Worm (Caenorhabditis elegans) whole organism, L4 larva: Measurements from ENCODE around the gene serp-1.2.

Experiments used
- D1046.2 ChIP-seq: fragments of 200-800 bp; sonication (Bioruptor generic); IDR thresholded peaks from 2 replicates; pipeline ENCODE4 v1.3.6; 2022; ENCODE audit warnings: missing genetic modification characterization, missing compliant biosample characterization
- F44E2.7 ChIP-seq: fragments of 200-800 bp; sonication (Bioruptor generic); IDR thresholded peaks from 2 replicates; pipeline ENCODE4 v2.1.2; 2022; ENCODE audit warnings: missing genetic modification characterization, missing compliant biosample characterization
- F49E8.2 ChIP-seq: sonication (generic microtip); optimal IDR thresholded peaks from 2 replicates; lab custom pipeline; 2016; ENCODE audit warnings: missing compliant biosample characterization, mild to moderate bottlenecking, missing genetic modification characterization, borderline replicate concordance
- T26A8.4 ChIP-seq: fragments of 200-800 bp; sonication (Bioruptor generic); IDR thresholded peaks from 2 replicates; pipeline ENCODE4 v1.3.6; 2022; ENCODE audit warnings: missing genetic modification characterization, missing compliant biosample characterization
- Y105C5A.15 ChIP-seq: fragments of 200-800 bp; sonication (Bioruptor generic); IDR thresholded peaks from 2 replicates; pipeline ENCODE4 v1.3.6; 2022; ENCODE audit warnings: missing genetic modification characterization, missing compliant biosample characterization
- Y75B8A.6 ChIP-seq: fragments of 200-800 bp; sonication (Bioruptor generic); IDR thresholded peaks from 2 replicates; pipeline ENCODE4 v1.3.6; 2022; ENCODE audit warnings: missing genetic modification reagents, missing genetic modification characterization, missing compliant biosample characterization
- arid-1 ChIP-seq: fragments of 200-800 bp; sonication (Bioruptor generic); conservative IDR thresholded peaks from 2 replicates; pipeline ENCODE4 v1.3.6; 2022; ENCODE audit warnings: missing genetic modification reagents, missing genetic modification characterization, missing compliant biosample characterization
- ceh-44 ChIP-seq: fragments of 200-800 bp; sonication (Bioruptor generic); IDR thresholded peaks from 2 replicates; pipeline ENCODE4 v1.3.6; 2022; ENCODE audit warnings: missing genetic modification reagents, missing genetic modification characterization, missing compliant biosample characterization
- ces-1 ChIP-seq: fragments of 150-350 bp; sonication (generic microtip); optimal IDR thresholded peaks from 4 replicates; lab custom pipeline; 2014; ENCODE audit warnings: missing biosample characterization, missing genetic modification reagents, missing genetic modification characterization
- daf-12 ChIP-seq: fragments of 150-350 bp; optimal IDR thresholded peaks from 2 replicates; lab custom pipeline; 2014; ENCODE audit warnings: missing biosample characterization, missing genetic modification reagents, missing genetic modification characterization
- daf-16 ChIP-seq, 3 experiments: sonication (generic microtip); optimal IDR thresholded peaks; 2 replicates each; lab custom pipeline; 2016 to 2017; ENCODE audit warnings: missing genetic modification characterization in 3 of 3, missing genetic modification reagents in 3 of 3, mild to moderate bottlenecking in 2 of 3, missing compliant biosample characterization in 2 of 3, missing biosample characterization in 1 of 3, moderate library complexity in 1 of 3
- daf-8 ChIP-seq: fragments of 200-800 bp; sonication (Bioruptor generic); IDR thresholded peaks from 2 replicates; pipeline ENCODE4 v1.3.6; 2022; ENCODE audit warnings: missing genetic modification characterization, missing compliant biosample characterization
- dmd-6 ChIP-seq: fragments of 200-800 bp; sonication (Bioruptor generic); IDR thresholded peaks from 2 replicates; pipeline ENCODE4 v1.3.6; 2022; ENCODE audit warnings: missing genetic modification reagents, missing genetic modification characterization, missing compliant biosample characterization
- dmd-9 ChIP-seq: fragments of 200-800 bp; sonication (Bioruptor generic); IDR thresholded peaks from 2 replicates; pipeline ENCODE4 v1.3.6; 2022; ENCODE audit warnings: missing genetic modification reagents, missing genetic modification characterization, missing compliant biosample characterization
- dve-1 ChIP-seq: sonication (generic microtip); optimal IDR thresholded peaks from 2 replicates; lab custom pipeline; 2017; ENCODE audit warnings: antibody characterized with exemption, mild to moderate bottlenecking, missing genetic modification characterization, missing compliant biosample characterization; ENCODE audit not compliant: insufficient read depth
- egl-43 ChIP-seq: fragments of 200-800 bp; sonication (Bioruptor generic); IDR thresholded peaks from 2 replicates; pipeline ENCODE4 v1.3.6; 2022; ENCODE audit warnings: missing genetic modification reagents, missing genetic modification characterization, missing compliant biosample characterization
- fos-1 ChIP-seq: fragments of 150-350 bp; optimal IDR thresholded peaks from 2 replicates; lab custom pipeline; 2014; ENCODE audit warnings: missing biosample characterization, missing genetic modification characterization
- hif-1 ChIP-seq, 2 experiments: sonication (generic microtip); optimal IDR thresholded peaks; 2 replicates each; lab custom pipeline; 2016 to 2017; ENCODE audit warnings: missing compliant biosample characterization in 2 of 2, missing genetic modification characterization in 2 of 2, missing genetic modification reagents in 2 of 2, missing genotype in 2 of 2, mild to moderate bottlenecking in 1 of 2
- hlh-30 ChIP-seq: sonication (generic microtip); optimal IDR thresholded peaks from 2 replicates; lab custom pipeline; 2017; ENCODE audit warnings: antibody characterized with exemption, mild to moderate bottlenecking, missing genetic modification characterization, missing compliant biosample characterization; ENCODE audit not compliant: insufficient read depth
- lin-1 ChIP-seq: fragments of 200-800 bp; sonication (Bioruptor generic); IDR thresholded peaks from 2 replicates; pipeline ENCODE4 v1.3.6; 2022; ENCODE audit warnings: missing genetic modification reagents, missing genetic modification characterization, missing compliant biosample characterization
- lin-13 ChIP-seq: fragments of 150-350 bp; optimal IDR thresholded peaks from 2 replicates; lab custom pipeline; 2014; ENCODE audit warnings: missing biosample characterization, missing genetic modification reagents, missing genetic modification characterization
- lin-39 ChIP-seq: fragments of 150-350 bp; optimal IDR thresholded peaks from 2 replicates; lab custom pipeline; 2014; ENCODE audit warnings: missing biosample characterization, missing genetic modification reagents, missing genetic modification characterization
- lir-3 ChIP-seq: sonication (generic microtip); optimal IDR thresholded peaks from 2 replicates; lab custom pipeline; 2016; ENCODE audit warnings: mild to moderate bottlenecking, missing genetic modification characterization, missing compliant biosample characterization
- lsy-2 ChIP-seq, 2 experiments: fragments of 150-350 bp in 1 of 2; sonication (generic microtip) in 1 of 2; optimal IDR thresholded peaks; 2 replicates each; lab custom pipeline; 2014 to 2017; ENCODE audit warnings: missing biosample characterization in 2 of 2, missing genetic modification characterization in 2 of 2
- madf-9 ChIP-seq: fragments of 200-800 bp; sonication (Bioruptor generic); conservative IDR thresholded peaks from 2 replicates; pipeline ENCODE4 v1.3.6; 2022; ENCODE audit warnings: missing genetic modification reagents, missing genetic modification characterization, missing compliant biosample characterization
- mdl-1 ChIP-seq, 2 experiments: fragments of 150-350 bp in 1 of 2; sonication (generic microtip) in 1 of 2; optimal IDR thresholded peaks; 2 replicates each; lab custom pipeline; 2014 to 2017; ENCODE audit warnings: missing biosample characterization in 2 of 2, missing genetic modification characterization in 2 of 2
- mep-1 ChIP-seq: fragments of 150-350 bp; sonication (generic microtip); optimal IDR thresholded peaks from 3 replicates; lab custom pipeline; 2014; ENCODE audit warnings: missing biosample characterization, missing genetic modification characterization
- nhr-10 ChIP-seq: fragments of 150-350 bp; optimal IDR thresholded peaks from 2 replicates; lab custom pipeline; 2014; ENCODE audit warnings: missing biosample characterization, missing genetic modification characterization
- nhr-111 ChIP-seq: fragments of 200-800 bp; sonication (Bioruptor generic); optimal IDR thresholded peaks from 2 replicates; lab custom pipeline; 2018; ENCODE audit warnings: mild to moderate bottlenecking, missing genetic modification characterization, missing compliant biosample characterization
- nhr-237 ChIP-seq: sonication (generic microtip); optimal IDR thresholded peaks from 2 replicates; lab custom pipeline; 2017; ENCODE audit warnings: missing biosample characterization, missing genetic modification characterization
- nhr-28 ChIP-seq: fragments of 150-350 bp; optimal IDR thresholded peaks from 2 replicates; lab custom pipeline; 2014; ENCODE audit warnings: missing biosample characterization, missing genetic modification characterization
- nhr-41 ChIP-seq: fragments of 200-800 bp; sonication (Bioruptor generic); IDR thresholded peaks from 2 replicates; pipeline ENCODE4 v1.3.6; 2022; ENCODE audit warnings: missing genetic modification reagents, missing genetic modification characterization, missing compliant biosample characterization
- nhr-48 ChIP-seq: sonication (generic microtip); optimal IDR thresholded peaks from 2 replicates; lab custom pipeline; 2016; ENCODE audit warnings: mild to moderate bottlenecking, missing genetic modification characterization, missing compliant biosample characterization
- nhr-76 ChIP-seq: fragments of 150-350 bp; optimal IDR thresholded peaks from 2 replicates; lab custom pipeline; 2014; ENCODE audit warnings: missing biosample characterization, missing genetic modification characterization
- nhr-77 ChIP-seq: fragments of 150-350 bp; optimal IDR thresholded peaks from 2 replicates; lab custom pipeline; 2014; ENCODE audit warnings: missing biosample characterization, missing genetic modification characterization
- pha-4 ChIP-seq, 2 experiments: fragments of 150-350 bp in 1 of 2; fragments of 200-800 bp in 1 of 2; sonication (Bioruptor generic) in 1 of 2; IDR thresholded peaks in 1 of 2; optimal IDR thresholded peaks in 1 of 2; 2 replicates each; pipeline versions ENCODE4 v1.3.6 to Lab custom; 2014 to 2022; ENCODE audit warnings: missing genetic modification characterization in 2 of 2, missing genetic modification reagents in 2 of 2, missing biosample characterization in 1 of 2, missing compliant biosample characterization in 1 of 2
- php-3 ChIP-seq: fragments of 200-800 bp; sonication (Bioruptor generic); IDR thresholded peaks from 2 replicates; pipeline ENCODE4 v1.3.6; 2022; ENCODE audit warnings: missing genetic modification reagents, missing genetic modification characterization, missing compliant biosample characterization
- set-16 ChIP-seq: fragments of 200-800 bp; sonication (Bioruptor generic); IDR thresholded peaks from 2 replicates; pipeline ENCODE4 v1.3.6; 2022; ENCODE audit warnings: missing genetic modification reagents, missing genetic modification characterization, missing compliant biosample characterization
- skn-1 ChIP-seq: fragments of 150-350 bp; optimal IDR thresholded peaks from 2 replicates; lab custom pipeline; 2014; ENCODE audit warnings: missing biosample characterization, missing genetic modification characterization
- snpc-4 ChIP-seq: fragments of 150-350 bp; optimal IDR thresholded peaks from 2 replicates; lab custom pipeline; 2014; ENCODE audit warnings: missing biosample characterization, missing genetic modification characterization
- spr-1 ChIP-seq: sonication (generic microtip); optimal IDR thresholded peaks from 2 replicates; lab custom pipeline; 2016; ENCODE audit warnings: mild to moderate bottlenecking, missing genetic modification characterization, missing compliant biosample characterization
- spr-3 ChIP-seq: fragments of 200-800 bp; sonication (Bioruptor generic); optimal IDR thresholded peaks from 2 replicates; lab custom pipeline; 2018; ENCODE audit warnings: mild to moderate bottlenecking, missing genetic modification characterization, missing compliant biosample characterization
- tra-1 ChIP-seq: fragments of 200-800 bp; sonication (Bioruptor generic); IDR thresholded peaks from 2 replicates; pipeline ENCODE4 v1.3.6; 2022; ENCODE audit warnings: missing genetic modification reagents, missing genetic modification characterization, missing compliant biosample characterization
- unc-130 ChIP-seq: sonication (generic microtip); optimal IDR thresholded peaks from 2 replicates; lab custom pipeline; 2016; ENCODE audit warnings: missing genetic modification reagents, missing genetic modification characterization, missing compliant biosample characterization
- vab-7 ChIP-seq: fragments of 200-800 bp; sonication (Bioruptor generic); IDR thresholded peaks from 2 replicates; pipeline ENCODE4 v1.3.6; 2022; ENCODE audit warnings: missing genetic modification reagents, missing genetic modification characterization, missing compliant biosample characterization
- zag-1 ChIP-seq: fragments of 150-350 bp; optimal IDR thresholded peaks from 2 replicates; lab custom pipeline; 2014; ENCODE audit warnings: missing biosample characterization, missing genetic modification characterization
- zfp-3 ChIP-seq: fragments of 200-800 bp; sonication (Bioruptor generic); conservative IDR thresholded peaks from 2 replicates; pipeline ENCODE4 v1.3.6; 2022; ENCODE audit warnings: missing genetic modification reagents, missing genetic modification characterization, missing compliant biosample characterization
- zip-2 ChIP-seq: fragments of 150-350 bp; optimal IDR thresholded peaks from 2 replicates; lab custom pipeline; 2014; ENCODE audit warnings: missing biosample characterization, missing genetic modification characterization

The serp-1.2 gene

ce11 chrIV:8221946-8222345 is 3.5 kb upstream of the serp-1.2 start, which contains the start of gene gpx-6:
Gene gpx-6 (plus strand): TSS chrIV:8222202.
- TF ChIP-seq daf-16 (GFP tag; optimal IDR thresholded peaks at IDR 0.05; lab: Kevin White, UChicago) (no peak), daf-16 (tag; optimal IDR thresholded peaks at IDR 0.05; lab: Kevin White, UChicago) (peak; percentile 86), nhr-77 (tag; lab: Kevin White, UChicago) (no peak), nhr-28 (peak; percentile 55), mdl-1 (tag; optimal IDR thresholded peaks at IDR 0.05; lab: Kevin White, UChicago) (peak in 1 of 2 experiments; percentile 48), unc-130 (GFP tag; lab: Kevin White, UChicago) (no peak), nhr-237 (tag; lab: Kevin White, UChicago) (no peak)

DNA sequence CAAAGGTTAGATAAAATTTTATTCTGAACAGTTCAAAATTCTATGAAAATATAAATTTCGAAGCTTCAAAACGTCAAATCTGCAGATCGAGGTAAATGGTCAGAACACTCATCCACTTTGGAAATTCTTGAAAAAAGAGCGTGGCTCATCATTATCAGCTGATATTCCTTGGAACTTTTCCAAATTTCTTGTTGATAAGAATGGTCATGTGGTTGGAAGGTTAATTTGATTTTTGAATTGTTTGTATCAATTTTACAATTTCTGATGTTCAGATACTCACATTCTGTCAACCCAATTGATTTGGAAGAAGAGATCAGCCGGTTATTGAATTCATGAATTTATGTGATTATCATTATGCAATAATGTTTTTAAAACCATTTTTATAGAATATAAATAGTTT is 2.4 kb upstream of the serp-1.2 start:
- TF ChIP-seq nhr-48 (tag; lab: Kevin White, UChicago) (no peak), ceh-44 (GFP tag; lab: Robert Waterston, UW) (no peak), arid-1 (no peak), nhr-28 (peak; percentile 25), tra-1 (GFP tag; lab: Robert Waterston, UW) (no peak), hlh-30 (tag; lab: Kevin White, UChicago) (peak; percentile 11), dve-1 (peak; percentile 43), daf-16 (GFP tag; optimal IDR thresholded peaks at IDR 0.05; lab: Kevin White, UChicago) (no peak), daf-16 (tag; optimal IDR thresholded peaks at IDR 0.05; lab: Kevin White, UChicago) (peak; percentile 62), lir-3 (no peak), F49E8.2 (no peak), nhr-76 (no peak), Y105C5A.15 (GFP tag; lab: Robert Waterston, UW) (no peak), F44E2.7 (no peak), ces-1 (GFP tag; lab: Kevin White, UChicago) (no peak), dmd-6 (GFP tag; lab: Robert Waterston, UW) (peak; percentile 36), nhr-41 (no peak), snpc-4 (no peak), lsy-2 (tag; optimal IDR thresholded peaks at IDR 0.05; lab: Kevin White, UChicago) (no peak), lin-13 (GFP tag; lab: Kevin White, UChicago) (no peak), zfp-3 (GFP tag; lab: Robert Waterston, UW) (no peak)

DNA sequence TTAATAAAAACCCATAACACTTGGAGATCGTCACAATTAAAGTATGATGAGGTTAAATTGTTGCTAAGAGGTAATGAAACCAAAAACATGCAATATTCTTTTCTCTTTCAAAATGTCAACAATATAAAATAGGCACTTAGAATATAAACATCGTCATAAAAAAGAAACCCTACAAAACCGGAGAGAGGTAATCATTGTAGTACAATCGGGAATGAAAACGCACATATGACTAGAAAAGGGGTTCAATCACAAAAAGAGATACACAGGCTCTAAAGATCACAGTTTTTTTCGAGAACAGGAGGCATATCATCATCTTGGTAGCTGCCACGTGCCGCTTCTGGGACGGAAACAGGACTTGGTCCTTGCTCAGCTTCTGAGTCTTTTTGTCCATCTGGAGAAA is 1.0 kb downstream of the serp-1.2 start:
- no peak for TF ChIP-seq ces-1 (GFP tag; lab: Kevin White, UChicago)
- TF ChIP-seq daf-8 (GFP tag; lab: Robert Waterston, UW) = no peak
- TF ChIP-seq spr-3 (GFP tag; lab: Kevin White, UChicago) = no peak
- no peak for TF ChIP-seq D1046.2 (GFP tag; lab: Robert Waterston, UW)
- TF ChIP-seq dmd-9 (GFP tag; lab: Robert Waterston, UW) = no peak
- TF ChIP-seq lin-39 (tag; lab: Kevin White, UChicago) = no peak
- TF ChIP-seq hif-1 (tag; optimal IDR thresholded peaks at IDR 0.05; lab: Kevin White, UChicago) = no peak
- no peak for TF ChIP-seq Y75B8A.6 (GFP tag; lab: Robert Waterston, UW)
- TF ChIP-seq zag-1 (tag; lab: Kevin White, UChicago) = no peak
- no peak for TF ChIP-seq fos-1 (tag; lab: Kevin White, UChicago)
- no peak for TF ChIP-seq nhr-77 (tag; lab: Kevin White, UChicago)
- no peak for TF ChIP-seq daf-12 (tag; lab: Kevin White, UChicago)
- peak; percentile 7; the same call in 1 of the 2 replicates for TF ChIP-seq T26A8.4
- TF ChIP-seq lin-1 (GFP tag; lab: Robert Waterston, UW) = no peak
- TF ChIP-seq mep-1 (tag; lab: Kevin White, UChicago) = no peak
- TF ChIP-seq php-3 (GFP tag; lab: Robert Waterston, UW) = peak; percentile 50; the same call in 1 of the 2 replicates
- TF ChIP-seq Y105C5A.15 (GFP tag; lab: Robert Waterston, UW) = no peak
- TF ChIP-seq set-16 (GFP tag; lab: Robert Waterston, UW) = no peak
- TF ChIP-seq nhr-10 (tag; lab: Kevin White, UChicago) = no peak
- no peak for TF ChIP-seq zip-2
- TF ChIP-seq nhr-28 = peak; percentile 33
- TF ChIP-seq egl-43 (GFP tag; lab: Robert Waterston, UW) = no peak; the same call in 1 of the 2 replicates
- no peak for TF ChIP-seq spr-1 (tag; lab: Kevin White, UChicago)
- no peak for TF ChIP-seq skn-1 (tag; lab: Kevin White, UChicago)
- no peak for TF ChIP-seq madf-9 (GFP tag; lab: Robert Waterston, UW)
- TF ChIP-seq pha-4 (GFP tag; IDR thresholded peaks at IDR 0.05; lab: Robert Waterston, UW) = 0 out of 2 replicates have a peak, but pooled peaks have one; percentile 9
- no peak for TF ChIP-seq pha-4 (tag; optimal IDR thresholded peaks at IDR 0.05; lab: Kevin White, UChicago)
- no peak for TF ChIP-seq nhr-111 (GFP tag; lab: Kevin White, UChicago)
- TF ChIP-seq vab-7 (GFP tag; lab: Robert Waterston, UW) = no peak
